Worm (Caenorhabditis elegans): ENCODE data around the gene thoc-1.

The thoc-1 gene

DNA sequence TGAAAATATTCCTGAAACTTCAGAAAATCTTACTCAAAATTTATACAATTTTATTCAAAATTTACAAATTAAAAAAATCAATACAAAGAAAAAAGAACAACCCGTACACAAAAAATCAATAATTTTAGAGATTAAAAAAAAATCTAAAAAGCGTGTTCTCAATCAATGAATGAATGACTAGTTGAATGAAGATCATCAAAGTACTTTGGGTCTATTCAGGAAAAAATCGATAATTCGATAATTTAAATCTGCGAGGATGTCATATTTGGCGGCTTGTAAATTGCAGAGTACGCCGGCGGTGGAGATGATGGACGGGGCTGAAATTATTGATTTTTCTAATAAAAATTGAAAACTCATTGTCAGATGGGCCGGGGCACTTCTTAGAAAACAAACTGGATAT lies 54.3 kb downstream of the thoc-1 start:
- TF ChIP-seq ceh-90 (tag; optimal IDR thresholded peaks at IDR 0.05) (no peak), vab-15 (tag; optimal IDR thresholded peaks at IDR 0.05) (no peak), nhr-237 (tag; optimal IDR thresholded peaks at IDR 0.05) (no peak), unc-30 (tag; optimal IDR thresholded peaks at IDR 0.05) (no peak), pax-3 (tag; optimal IDR thresholded peaks at IDR 0.05) (no peak), skn-1 (tag; optimal IDR thresholded peaks at IDR 0.05) (no peak), dsc-1 (tag; optimal IDR thresholded peaks at IDR 0.05) (no peak), C16A3.4 (tag; optimal IDR thresholded peaks at IDR 0.05) (no peak), nhr-77 (tag; optimal IDR thresholded peaks at IDR 0.05) (no peak), egl-13 (tag; optimal IDR thresholded peaks at IDR 0.05) (no peak), lin-14 (GFP tag; optimal IDR thresholded peaks at IDR 0.05) (no peak), alr-1 (tag; optimal IDR thresholded peaks at IDR 0.05; ENCODE audit: borderline replicate concordance) (no peak), sup-37 (GFP tag; optimal IDR thresholded peaks at IDR 0.05) (no peak), C04F5.9 (tag; optimal IDR thresholded peaks at IDR 0.05) (no peak), ceh-63 (GFP tag; optimal IDR thresholded peaks at IDR 0.05) (no peak), isw-1 (GFP tag; IDR thresholded peaks at IDR 0.05) (no peak), blmp-1 (tag; optimal IDR thresholded peaks at IDR 0.05) (no peak)

DNA sequence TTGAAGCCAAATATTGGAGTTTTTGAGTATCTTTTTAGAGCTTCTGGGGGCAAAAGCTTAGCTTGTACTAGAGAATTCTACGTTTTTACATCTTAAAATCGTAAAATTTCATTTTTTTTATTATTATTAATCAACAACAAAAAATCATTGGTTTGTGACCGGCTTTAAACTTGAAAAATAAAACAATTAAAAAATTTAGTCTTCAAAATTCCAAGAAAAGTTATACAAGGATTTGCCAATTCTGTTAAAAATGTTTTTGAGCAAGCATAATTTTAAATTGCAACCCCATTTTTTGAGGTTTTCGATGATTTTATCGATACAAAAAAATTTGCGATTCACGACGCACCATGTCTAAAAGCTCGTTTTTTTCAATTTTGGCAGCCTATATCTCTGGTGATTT lies 55.3 kb downstream of the thoc-1 start:
- TF ChIP-seq nhr-47 (tag; optimal IDR thresholded peaks at IDR 0.05) (no peak), nhr-76 (tag; optimal IDR thresholded peaks at IDR 0.05) (no peak), isw-1 (GFP tag; IDR thresholded peaks at IDR 0.05) (no peak), mab-9 (GFP tag; IDR thresholded peaks at IDR 0.05) (no peak), snpc-4 (tag; optimal IDR thresholded peaks at IDR 0.05) (no peak), nhr-237 (tag; optimal IDR thresholded peaks at IDR 0.05) (no peak), C34B4.2 (tag; optimal IDR thresholded peaks at IDR 0.05) (no peak), ceh-63 (GFP tag; optimal IDR thresholded peaks at IDR 0.05) (no peak), unc-98 (GFP tag; IDR thresholded peaks at IDR 0.05) (no peak), nhr-85 (tag) (no peak), lin-13 (GFP tag; optimal IDR thresholded peaks at IDR 0.05) (no peak), swsn-7 (tag; optimal IDR thresholded peaks at IDR 0.05) (no peak), elt-2 (tag; optimal IDR thresholded peaks at IDR 0.05) (no peak), ama-1 (optimal IDR thresholded peaks at IDR 0.05) (no peak), hlh-17 (GFP tag; optimal IDR thresholded peaks at IDR 0.05; ENCODE audit: borderline replicate concordance) (no peak), nhr-71 (tag; optimal IDR thresholded peaks at IDR 0.05) (no peak), dsc-1 (tag; optimal IDR thresholded peaks at IDR 0.05) (no peak)
